Worm (Caenorhabditis elegans): ENCODE results near the gene lgc-42.

The lgc-42 gene

DNA sequence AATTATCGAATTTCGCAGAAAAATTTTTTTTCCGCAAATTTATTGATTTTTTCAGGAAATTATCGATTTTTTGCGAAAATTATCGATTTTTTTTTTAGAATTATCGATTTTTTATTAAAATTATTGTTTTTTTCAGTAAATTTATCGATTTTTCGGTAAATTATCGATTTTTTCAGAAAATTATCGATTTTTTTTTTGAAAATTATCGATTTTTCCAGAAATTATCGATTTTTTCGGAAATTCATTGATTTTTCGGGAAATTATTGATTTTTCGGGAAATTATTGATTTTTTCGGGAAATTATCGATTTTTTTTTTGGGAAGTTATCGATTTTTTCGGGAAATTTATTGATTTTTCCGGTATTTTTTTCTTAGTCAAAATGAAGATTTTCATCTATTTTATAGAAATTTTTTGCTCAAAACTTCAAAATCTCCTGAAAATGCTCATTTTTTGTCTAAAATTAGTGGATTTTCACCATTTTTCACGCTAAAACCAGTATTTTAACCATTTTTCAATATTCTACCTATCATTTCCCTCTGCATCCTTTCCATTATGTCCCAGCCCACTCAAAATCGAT lies 42.1 kb upstream of the lgc-42 start:
- TF ChIP-seq ceh-48 (tag; optimal IDR thresholded peaks at IDR 0.05) (peak; percentile 96), mec-3 (tag; optimal IDR thresholded peaks at IDR 0.05; ENCODE audit: borderline replicate concordance) (no peak), sox-4 (tag; optimal IDR thresholded peaks at IDR 0.05) (no peak), Y22D7AL.16 (tag; optimal IDR thresholded peaks at IDR 0.05) (no peak), C08G9.2 (tag; optimal IDR thresholded peaks at IDR 0.05) (no peak)

DNA sequence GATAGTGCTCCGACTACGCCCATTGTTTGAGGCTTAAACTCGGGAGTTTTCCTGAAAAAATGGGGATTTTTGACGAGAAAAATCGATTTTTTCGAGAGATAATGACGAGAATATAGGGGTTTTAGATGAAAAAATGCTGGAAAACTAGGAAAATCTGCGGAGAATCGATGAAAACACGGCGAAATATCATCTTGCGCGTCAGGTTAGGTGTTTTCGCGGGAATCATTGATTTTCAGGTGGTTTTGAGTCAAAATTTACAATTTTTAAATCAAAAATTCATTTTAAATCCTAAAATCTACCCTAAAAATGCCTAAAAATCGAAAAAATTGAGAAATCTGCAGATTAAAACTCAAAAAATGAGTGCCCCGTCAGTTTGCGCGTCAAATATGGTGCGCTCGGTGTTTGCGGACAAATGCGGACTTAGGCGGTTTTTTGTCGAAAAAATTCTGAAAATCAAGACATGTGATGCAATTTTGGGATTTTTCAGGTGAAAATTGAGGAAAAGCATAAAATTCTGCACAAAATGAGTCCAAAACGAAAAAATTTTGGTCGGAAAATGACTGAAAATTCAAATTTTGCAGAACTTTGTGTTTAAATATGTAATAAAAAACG lies 35.7 kb upstream of the lgc-42 start, which contains the start of gene mboa-6:
mboa-6 (minus strand) TSS at position 51 of the 612 bp plus-strand sequence.
- TF ChIP-seq nfya-1 (tag; optimal IDR thresholded peaks at IDR 0.05) (no peak), pat-9 (tag; optimal IDR thresholded peaks at IDR 0.05) (no peak), nhr-11 (tag; optimal IDR thresholded peaks at IDR 0.05) (no peak), Y22D7AL.16 (tag; optimal IDR thresholded peaks at IDR 0.05) (no peak), elt-2 (tag; optimal IDR thresholded peaks at IDR 0.05) (peak; percentile 20), hlh-15 (tag; optimal IDR thresholded peaks at IDR 0.05) (peak; percentile 5), ceh-34 (tag; optimal IDR thresholded peaks at IDR 0.05) (no peak), che-1 (tag; optimal IDR thresholded peaks at IDR 0.05) (peak; percentile 27), npax-4 (tag; optimal IDR thresholded peaks at IDR 0.05) (no peak)

DNA sequence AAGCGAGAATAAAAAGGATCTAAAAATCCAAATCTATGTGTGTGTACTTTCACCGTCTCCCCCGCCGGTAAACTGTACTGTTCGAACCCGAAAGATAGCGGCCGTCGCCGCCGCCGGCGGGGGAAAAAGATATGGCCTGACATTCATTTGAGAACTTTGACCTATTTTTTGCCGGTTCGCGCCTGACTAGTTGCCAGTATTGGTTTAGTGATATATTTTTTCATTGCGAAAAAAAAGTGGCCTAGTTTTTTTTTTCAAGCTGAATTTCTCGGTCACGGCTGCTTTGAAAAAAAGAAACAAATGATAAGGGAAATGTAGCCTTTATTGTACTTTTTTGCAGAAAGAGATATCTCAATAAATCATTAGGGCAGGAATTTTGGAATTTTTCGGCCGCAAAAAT lies 35.1 kb upstream of the lgc-42 start:
- no peak for TF ChIP-seq hlh-13 (GFP tag; optimal IDR thresholded peaks at IDR 0.05)
- no peak for TF ChIP-seq dmd-4 (tag; optimal IDR thresholded peaks at IDR 0.05; ENCODE audit: borderline replicate concordance)
- no peak for TF ChIP-seq Y22D7AL.16 (tag; optimal IDR thresholded peaks at IDR 0.05)
- no peak for TF ChIP-seq madf-2 (tag; optimal IDR thresholded peaks at IDR 0.05)
- TF ChIP-seq pqm-1 (tag; optimal IDR thresholded peaks at IDR 0.05), result no peak
- TF ChIP-seq ceh-2 (tag; optimal IDR thresholded peaks at IDR 0.05), result no peak
- no peak for TF ChIP-seq syd-9 (tag; optimal IDR thresholded peaks at IDR 0.05)
- no peak for TF ChIP-seq unc-42 (tag; optimal IDR thresholded peaks at IDR 0.05)
- no peak for TF ChIP-seq gmeb-2 (tag; optimal IDR thresholded peaks at IDR 0.05)
- TF ChIP-seq ama-1 (optimal IDR thresholded peaks at IDR 0.05), result no peak
- TF ChIP-seq unc-86 (tag; optimal IDR thresholded peaks at IDR 0.05), result no peak
- no peak for TF ChIP-seq pha-4 (tag; optimal IDR thresholded peaks at IDR 0.05)
- TF ChIP-seq tbx-2 (tag; optimal IDR thresholded peaks at IDR 0.05), result no peak
- no peak for TF ChIP-seq che-1 (tag; optimal IDR thresholded peaks at IDR 0.05)
- no peak for TF ChIP-seq C08G9.2 (tag; optimal IDR thresholded peaks at IDR 0.05)
- TF ChIP-seq npax-4 (tag; optimal IDR thresholded peaks at IDR 0.05), result no peak

DNA sequence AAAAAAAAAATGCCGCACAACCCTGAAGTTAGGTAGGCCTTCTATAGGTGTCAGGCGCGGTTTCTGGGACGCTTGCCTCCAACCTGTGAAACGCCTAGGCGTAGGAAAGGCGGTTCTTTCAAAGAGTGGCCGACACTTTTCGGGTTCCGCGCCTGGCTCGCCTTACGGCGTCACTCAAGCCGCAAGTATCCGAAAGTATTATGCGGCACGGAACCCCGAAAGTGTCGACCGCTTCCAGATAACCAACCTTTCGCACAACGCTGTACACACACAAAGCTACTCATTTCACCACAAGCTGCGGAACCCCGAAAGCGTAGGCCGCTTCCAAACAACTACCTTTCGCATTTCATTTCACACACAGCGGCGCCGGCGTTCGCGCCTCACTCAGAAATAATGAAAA lies 34.5 kb upstream of the lgc-42 start:
- no peak for TF ChIP-seq ceh-24 (tag; optimal IDR thresholded peaks at IDR 0.05)
- no peak for TF ChIP-seq pha-2 (tag; optimal IDR thresholded peaks at IDR 0.05)
- no peak for TF ChIP-seq gmeb-2 (tag; optimal IDR thresholded peaks at IDR 0.05)
- no peak for TF ChIP-seq fkh-6 (tag; optimal IDR thresholded peaks at IDR 0.05)
- TF ChIP-seq T23F11.4 (GFP tag; optimal IDR thresholded peaks at IDR 0.05), result no peak
- no peak for TF ChIP-seq tbx-2 (tag; optimal IDR thresholded peaks at IDR 0.05)
- no peak for TF ChIP-seq ztf-16 (tag; optimal IDR thresholded peaks at IDR 0.05)
- TF ChIP-seq rnt-1 (tag; optimal IDR thresholded peaks at IDR 0.05), result no peak
- no peak for TF ChIP-seq nhr-232 (tag; optimal IDR thresholded peaks at IDR 0.05)
- no peak for TF ChIP-seq syd-9 (tag; optimal IDR thresholded peaks at IDR 0.05)

DNA sequence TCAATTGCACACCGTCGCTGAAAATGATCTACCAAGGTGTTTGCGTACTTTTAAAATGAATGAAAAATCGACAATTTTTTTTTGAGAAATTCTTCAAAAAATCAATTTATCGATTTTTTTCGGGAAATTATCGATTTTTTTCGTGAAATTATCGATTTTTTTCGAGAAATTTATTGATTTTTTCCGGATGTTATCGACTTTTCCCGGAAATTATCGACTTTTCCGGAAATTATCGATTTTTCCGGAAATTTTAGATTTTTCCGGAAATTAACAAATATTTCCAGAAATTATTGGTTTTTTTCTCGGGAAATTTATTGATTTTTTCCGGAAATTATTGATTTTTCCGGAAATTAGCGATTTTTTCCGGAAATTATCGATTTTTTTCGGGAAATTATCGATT lies 32.5 kb upstream of the lgc-42 start:
- peak; percentile 70 for TF ChIP-seq ceh-48 (tag; optimal IDR thresholded peaks at IDR 0.05)

DNA sequence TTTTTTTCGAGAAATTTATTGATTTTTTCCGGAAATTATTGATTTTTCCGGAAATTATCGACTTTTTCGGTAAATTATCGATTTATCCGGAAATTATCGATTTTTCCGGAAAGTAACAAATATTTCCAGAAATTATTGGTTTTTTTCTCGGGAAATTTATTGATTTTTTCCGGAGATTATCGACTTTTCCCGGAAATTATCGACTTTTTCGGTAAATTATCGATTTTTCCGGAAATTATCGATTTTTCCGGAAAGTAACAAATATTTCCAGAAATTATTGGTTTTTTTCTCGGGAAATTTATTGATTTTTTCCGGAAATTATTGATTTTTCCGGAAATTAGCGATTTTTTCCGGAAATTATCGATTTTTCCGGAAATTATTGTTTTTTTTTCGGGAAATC lies 32.1 kb upstream of the lgc-42 start:
- TF ChIP-seq ceh-48 (tag; optimal IDR thresholded peaks at IDR 0.05), result peak; percentile 44

All from whole organism, late embryonic.